Worm (Caenorhabditis elegans) whole organism, dauer: ENCODE measurements around the gene glf-1.

Experiments
- unc-62 ChIP-seq: sonication (generic microtip); optimal IDR thresholded peaks from 2 replicates; lab custom pipeline; 2017; ENCODE audit warnings: missing biosample characterization, missing genetic modification reagents, missing genetic modification characterization

The glf-1 gene

DNA sequence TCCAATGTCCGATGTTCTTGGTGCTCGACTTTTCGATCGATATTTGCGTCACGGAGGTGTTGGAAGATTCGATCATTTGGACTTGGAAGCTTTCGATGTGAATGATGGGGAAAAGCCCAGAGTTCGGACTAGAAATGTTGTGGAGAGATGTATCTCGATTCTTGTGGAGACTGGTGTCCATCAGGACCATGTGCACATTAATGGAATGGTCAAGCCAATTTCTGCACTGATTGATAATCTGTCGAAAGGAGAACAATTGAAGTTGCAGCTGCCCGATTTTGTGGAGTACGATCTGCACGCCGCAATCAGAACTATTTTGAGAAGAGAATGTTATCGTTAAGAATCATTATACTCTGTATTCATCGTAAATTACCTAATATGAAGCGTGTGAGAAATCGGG, 51.5 kb downstream of the glf-1 start:
- no peak for TF ChIP-seq unc-62 (GFP tag; lab: Kevin White, UChicago)

DNA sequence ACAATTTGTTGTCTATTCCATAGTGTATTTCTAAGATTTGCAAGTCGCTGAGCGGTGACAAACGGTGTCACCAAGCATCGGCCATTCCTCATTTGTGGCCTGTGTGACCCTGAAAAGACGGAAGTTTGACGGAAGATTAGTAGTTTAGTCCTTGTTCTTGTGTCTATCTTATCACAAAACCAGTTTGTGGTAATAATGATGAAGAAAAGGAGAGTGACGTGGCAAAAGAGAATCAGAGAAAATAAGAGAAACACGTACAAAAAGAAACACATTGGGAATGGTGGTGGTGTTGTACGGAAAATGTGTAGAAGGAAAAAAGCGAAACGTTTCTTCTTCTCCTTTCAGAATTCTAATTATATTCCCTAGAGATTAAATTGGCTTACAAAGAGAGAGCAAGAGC, 53.5 kb downstream of the glf-1 start, which contains the start of gene mcu-1:
Gene mcu-1, minus strand, starts transcription at position 109 of the 400 bp plus-strand sequence.
- no peak for TF ChIP-seq unc-62 (GFP tag; lab: Kevin White, UChicago)
